Worm (Caenorhabditis elegans) whole organism, L3 larva: ENCODE measurements around the gene idhg-1.

Experiments used
- ZK546.5 ChIP-seq: sonication (generic microtip); optimal IDR thresholded peaks from 2 replicates; lab custom pipeline; 2017; ENCODE audit warnings: missing biosample characterization, missing genetic modification characterization
- aly-2 ChIP-seq: fragments of 150-350 bp; optimal IDR thresholded peaks from 2 replicates; lab custom pipeline; 2014; ENCODE audit warnings: missing biosample characterization, missing genetic modification characterization
- ceh-16 ChIP-seq: sonication (generic microtip); optimal IDR thresholded peaks from 2 replicates; lab custom pipeline; 2017; ENCODE audit warnings: missing biosample characterization, missing genetic modification characterization
- ceh-82 ChIP-seq: fragments of 150-350 bp; optimal IDR thresholded peaks from 2 replicates; lab custom pipeline; 2014; ENCODE audit warnings: missing biosample characterization, missing genetic modification characterization
- ceh-9 ChIP-seq: sonication (generic microtip); optimal IDR thresholded peaks from 2 replicates; lab custom pipeline; 2018; ENCODE audit warnings: missing biosample characterization, missing genetic modification characterization
- egl-27 ChIP-seq: sonication (generic microtip); optimal IDR thresholded peaks from 4 replicates; lab custom pipeline; 2017; ENCODE audit warnings: missing biosample characterization, missing genetic modification reagents, missing genetic modification characterization
- egl-5 ChIP-seq: fragments of 150-350 bp; optimal IDR thresholded peaks from 2 replicates; lab custom pipeline; 2017; ENCODE audit warnings: missing biosample characterization, missing genetic modification reagents, missing genetic modification characterization, inconsistent platforms
- elt-1 ChIP-seq: fragments of 150-350 bp; optimal IDR thresholded peaks from 2 replicates; lab custom pipeline; 2014; ENCODE audit warnings: missing biosample characterization, missing genetic modification characterization
- elt-2 ChIP-seq: sonication (generic microtip); optimal IDR thresholded peaks from 2 replicates; lab custom pipeline; 2016; ENCODE audit warnings: missing genetic modification reagents, mild to moderate bottlenecking, missing genetic modification characterization, missing compliant biosample characterization
- eor-1 ChIP-seq, 2 experiments: fragments of 150-350 bp; optimal IDR thresholded peaks; 2 replicates each; lab custom pipeline; 2014 to 2018; ENCODE audit warnings: missing biosample characterization in 2 of 2, missing genetic modification characterization in 2 of 2
- fkh-10 ChIP-seq: sonication (generic microtip); optimal IDR thresholded peaks from 2 replicates; lab custom pipeline; 2017; ENCODE audit warnings: missing biosample characterization, missing genetic modification reagents, missing genetic modification characterization
- fkh-2 ChIP-seq: fragments of 150-350 bp; optimal IDR thresholded peaks from 2 replicates; lab custom pipeline; 2014; ENCODE audit warnings: missing biosample characterization, missing genetic modification reagents, missing genetic modification characterization
- hmg-11 ChIP-seq: sonication (generic microtip); optimal IDR thresholded peaks from 2 replicates; lab custom pipeline; 2016; ENCODE audit warnings: missing genetic modification characterization, missing compliant biosample characterization
- jun-1 ChIP-seq: fragments of 150-350 bp; optimal IDR thresholded peaks from 2 replicates; lab custom pipeline; 2014; ENCODE audit warnings: missing biosample characterization, missing genetic modification reagents, missing genetic modification characterization
- lin-15B ChIP-seq: fragments of 150-350 bp; optimal IDR thresholded peaks from 2 replicates; lab custom pipeline; 2014; ENCODE audit warnings: missing biosample characterization, missing genetic modification characterization
- mml-1 ChIP-seq: fragments of 150-350 bp; sonication (generic microtip); optimal IDR thresholded peaks from 3 replicates; lab custom pipeline; 2014; ENCODE audit warnings: missing biosample characterization, missing genetic modification characterization
- nfya-1 ChIP-seq: sonication (generic microtip); optimal IDR thresholded peaks from 2 replicates; lab custom pipeline; 2017; ENCODE audit warnings: missing genetic modification characterization, mild to moderate bottlenecking, missing compliant biosample characterization, antibody characterized with exemption, moderate library complexity; ENCODE audit not compliant: insufficient read depth
- nhr-11 ChIP-seq: fragments of 150-350 bp; optimal IDR thresholded peaks from 2 replicates; lab custom pipeline; 2014; ENCODE audit warnings: missing biosample characterization, missing genetic modification characterization
- nhr-12 ChIP-seq: fragments of 150-350 bp; optimal IDR thresholded peaks from 2 replicates; lab custom pipeline; 2014; ENCODE audit warnings: missing biosample characterization, missing genetic modification characterization
- nhr-23 ChIP-seq: fragments of 150-350 bp; optimal IDR thresholded peaks from 2 replicates; lab custom pipeline; 2014; ENCODE audit warnings: missing biosample characterization, missing genetic modification reagents, missing genetic modification characterization
- nhr-237 ChIP-seq: fragments of 150-350 bp; optimal IDR thresholded peaks from 2 replicates; lab custom pipeline; 2014; ENCODE audit warnings: missing biosample characterization, missing genetic modification characterization
- nhr-25 ChIP-seq: sonication (generic microtip); optimal IDR thresholded peaks from 2 replicates; lab custom pipeline; 2017; ENCODE audit warnings: missing biosample characterization, missing genetic modification characterization
- nhr-43 ChIP-seq: sonication (generic microtip); optimal IDR thresholded peaks from 2 replicates; lab custom pipeline; 2016; ENCODE audit warnings: mild to moderate bottlenecking, missing genetic modification characterization, missing compliant biosample characterization; ENCODE audit not compliant: poor library complexity, severe bottlenecking
- nhr-67 ChIP-seq: fragments of 150-350 bp; optimal IDR thresholded peaks from 2 replicates; lab custom pipeline; 2014; ENCODE audit warnings: missing biosample characterization, missing genetic modification characterization
- nhr-76 ChIP-seq: fragments of 150-350 bp; sonication (generic microtip); optimal IDR thresholded peaks from 5 replicates; lab custom pipeline; 2014; ENCODE audit warnings: missing biosample characterization, missing genetic modification characterization
- nhr-77 ChIP-seq: fragments of 150-350 bp; optimal IDR thresholded peaks from 2 replicates; lab custom pipeline; 2014; ENCODE audit warnings: missing biosample characterization, missing genetic modification characterization
- pha-4 ChIP-seq: fragments of 150-350 bp; optimal IDR thresholded peaks from 2 replicates; lab custom pipeline; 2014; ENCODE audit warnings: missing biosample characterization, missing genetic modification reagents, missing genetic modification characterization
- pqm-1 ChIP-seq: fragments of 150-350 bp; optimal IDR thresholded peaks from 2 replicates; lab custom pipeline; 2017; ENCODE audit warnings: missing biosample characterization, missing genetic modification characterization, inconsistent platforms
- sea-2 ChIP-seq: fragments of 150-350 bp; sonication (generic microtip); optimal IDR thresholded peaks from 4 replicates; lab custom pipeline; 2014; ENCODE audit warnings: missing biosample characterization, missing genetic modification reagents, missing genetic modification characterization
- skn-1 ChIP-seq: fragments of 150-350 bp; optimal IDR thresholded peaks from 2 replicates; lab custom pipeline; 2014; ENCODE audit warnings: missing biosample characterization, missing genetic modification characterization
- snpc-4 ChIP-seq: fragments of 150-350 bp; optimal IDR thresholded peaks from 2 replicates; lab custom pipeline; 2014; ENCODE audit warnings: missing biosample characterization, missing genetic modification characterization
- tbx-2 ChIP-seq: sonication (generic microtip); optimal IDR thresholded peaks from 2 replicates; lab custom pipeline; 2016; ENCODE audit warnings: mild to moderate bottlenecking, missing genetic modification characterization, missing compliant biosample characterization
- unc-62 ChIP-seq: fragments of 150-350 bp; sonication (generic microtip); optimal IDR thresholded peaks from 4 replicates; lab custom pipeline; 2014; ENCODE audit warnings: missing biosample characterization, missing genetic modification reagents, missing genetic modification characterization
- zag-1 ChIP-seq: fragments of 150-350 bp; optimal IDR thresholded peaks from 2 replicates; lab custom pipeline; 2014; ENCODE audit warnings: missing biosample characterization, missing genetic modification characterization
- ztf-11 ChIP-seq: fragments of 150-350 bp; optimal IDR thresholded peaks from 2 replicates; lab custom pipeline; 2014; ENCODE audit warnings: missing biosample characterization, missing genetic modification characterization
- ztf-4 ChIP-seq: fragments of 150-350 bp; optimal IDR thresholded peaks from 2 replicates; lab custom pipeline; 2014; ENCODE audit warnings: missing biosample characterization, missing genetic modification characterization

The idhg-1 gene

DNA sequence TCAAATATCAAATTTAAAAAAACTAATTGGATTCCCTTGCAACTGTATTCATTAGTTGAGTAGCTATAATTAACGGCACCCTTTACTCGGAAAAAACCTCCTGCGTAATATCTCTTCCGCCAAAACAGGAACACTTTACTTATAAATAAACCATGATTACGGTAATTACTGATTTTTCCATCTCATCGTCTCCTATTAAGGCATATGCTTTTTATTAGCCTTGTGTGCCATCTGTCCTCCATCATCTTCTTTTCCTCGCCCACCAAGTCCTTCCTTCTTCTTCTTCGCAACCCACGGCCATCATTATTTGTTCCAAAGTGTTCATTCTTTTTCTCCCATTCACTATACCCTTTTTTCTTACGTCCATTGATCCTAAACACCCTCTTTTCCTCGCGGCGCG, 49.2 kb upstream of the idhg-1 start:
- TF ChIP-seq ceh-9 (tag; lab: Kevin White, UChicago), result no peak
- TF ChIP-seq mml-1 (tag; lab: Kevin White, UChicago), result no peak
- TF ChIP-seq hmg-11 (tag; lab: Kevin White, UChicago), result no peak
- TF ChIP-seq pqm-1 (tag; lab: Kevin White, UChicago), result no peak
- TF ChIP-seq nhr-23, result no peak
- no peak for TF ChIP-seq fkh-2 (tag; lab: Kevin White, UChicago)
- TF ChIP-seq ztf-11 (tag; lab: Kevin White, UChicago), result no peak
- TF ChIP-seq snpc-4 (tag; lab: Kevin White, UChicago), result no peak
- TF ChIP-seq nhr-77 (tag; lab: Kevin White, UChicago), result no peak
- no peak for TF ChIP-seq sea-2 (GFP tag; lab: Kevin White, UChicago)
- TF ChIP-seq pha-4 (tag; lab: Kevin White, UChicago), result no peak
- TF ChIP-seq ceh-82, result no peak
- no peak for TF ChIP-seq nfya-1 (tag; lab: Kevin White, UChicago)
- no peak for TF ChIP-seq nhr-12 (tag; lab: Kevin White, UChicago)
- TF ChIP-seq ceh-16 (tag; lab: Kevin White, UChicago), result no peak
- TF ChIP-seq zag-1 (tag; lab: Kevin White, UChicago), result no peak

DNA sequence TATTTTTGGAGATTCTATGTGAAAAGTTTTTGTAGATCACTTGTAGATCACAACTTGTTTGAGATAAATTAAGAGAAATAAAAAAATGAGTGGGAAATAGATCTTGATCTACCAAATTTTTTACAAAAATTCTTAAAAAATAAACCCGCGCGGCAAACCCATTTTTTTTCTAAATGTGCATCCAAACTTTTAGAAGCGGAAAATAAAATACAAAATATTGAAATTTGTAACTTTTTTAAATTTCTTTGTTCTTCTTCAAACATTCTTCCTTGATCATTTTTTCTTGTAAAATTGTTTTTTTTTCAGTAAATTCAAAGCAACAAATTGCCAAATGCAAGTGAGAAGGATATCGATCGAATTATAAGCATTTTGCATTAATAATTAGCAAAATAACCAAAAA, 48.5 kb upstream of the idhg-1 start, which contains the start of gene cdh-4:
TSS of gene cdh-4 (plus strand) at position 301 of the 400 bp plus-strand sequence.
- TF ChIP-seq lin-15B (tag; lab: Kevin White, UChicago) (no peak), tbx-2 (tag; lab: Kevin White, UChicago) (no peak), fkh-2 (tag; lab: Kevin White, UChicago) (no peak), nhr-67 (tag; lab: Kevin White, UChicago) (no peak), nhr-25 (tag; lab: Kevin White, UChicago) (no peak), ztf-11 (tag; lab: Kevin White, UChicago) (no peak), aly-2 (tag; lab: Kevin White, UChicago) (no peak), nhr-77 (tag; lab: Kevin White, UChicago) (no peak), eor-1 (tag; optimal IDR thresholded peaks at IDR 0.05; lab: Kevin White, UChicago) (no peak), egl-27 (tag; lab: Kevin White, UChicago) (no peak), fkh-10 (GFP tag; lab: Kevin White, UChicago) (no peak)

DNA sequence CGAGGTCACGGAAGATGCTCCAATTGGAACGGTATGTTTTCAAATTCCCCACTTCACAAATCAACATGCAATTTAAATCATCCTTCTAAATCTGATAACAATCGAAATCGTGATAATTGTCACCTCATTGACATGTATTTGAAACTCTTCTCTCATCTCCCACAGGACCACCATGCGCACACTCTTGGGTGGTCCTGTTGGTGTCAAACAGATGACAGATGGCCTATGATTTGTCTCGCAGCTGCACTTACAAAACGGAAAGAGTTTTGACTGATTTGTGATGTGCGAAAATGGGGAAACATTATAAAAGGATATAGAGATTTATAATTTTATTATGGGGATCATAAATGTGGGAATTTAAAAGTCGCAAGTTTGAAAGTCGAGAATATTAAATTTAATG, 45.2 kb upstream of the idhg-1 start:
- no peak for TF ChIP-seq ZK546.5 (tag; lab: Kevin White, UChicago)
- TF ChIP-seq skn-1 (tag; lab: Kevin White, UChicago), result no peak
- no peak for TF ChIP-seq nhr-25 (tag; lab: Kevin White, UChicago)
- TF ChIP-seq egl-5 (tag; lab: Kevin White, UChicago), result no peak
- no peak for TF ChIP-seq zag-1 (tag; lab: Kevin White, UChicago)
- no peak for TF ChIP-seq nhr-12 (tag; lab: Kevin White, UChicago)
- TF ChIP-seq ceh-82, result no peak
- TF ChIP-seq ceh-16 (tag; lab: Kevin White, UChicago), result no peak
- no peak for TF ChIP-seq jun-1 (tag; lab: Kevin White, UChicago)
- no peak for TF ChIP-seq eor-1 (tag; optimal IDR thresholded peaks at IDR 0.05; lab: Kevin White, UChicago)
- TF ChIP-seq unc-62 (GFP tag; lab: Kevin White, UChicago), result no peak
- TF ChIP-seq nhr-11, result no peak
- no peak for TF ChIP-seq fkh-2 (tag; lab: Kevin White, UChicago)

DNA sequence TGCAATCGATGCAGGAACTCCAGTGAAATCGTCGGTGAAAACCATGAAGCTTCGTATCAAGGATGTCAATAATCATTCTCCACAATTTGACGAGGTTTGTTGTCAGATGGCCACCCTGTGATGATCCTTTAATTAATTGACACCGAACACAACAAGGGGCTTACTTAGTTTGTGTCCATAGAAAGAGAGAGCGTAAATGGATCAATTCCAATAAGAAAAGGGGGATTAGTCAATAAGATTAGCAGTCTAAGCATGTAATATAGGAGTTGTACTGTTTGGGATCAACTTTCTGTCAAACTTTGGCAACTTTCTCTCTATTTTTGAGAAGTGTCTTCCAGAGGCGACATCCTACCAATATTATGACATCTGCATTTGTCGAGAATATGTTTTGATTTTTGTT, 44.5 kb upstream of the idhg-1 start:
- TF ChIP-seq ztf-11 (tag; lab: Kevin White, UChicago) (no peak), ceh-16 (tag; lab: Kevin White, UChicago) (no peak), hmg-11 (tag; lab: Kevin White, UChicago) (no peak), elt-1 (tag; lab: Kevin White, UChicago) (no peak), nhr-67 (tag; lab: Kevin White, UChicago) (no peak), unc-62 (GFP tag; lab: Kevin White, UChicago) (no peak), mml-1 (tag; lab: Kevin White, UChicago) (no peak), fkh-10 (GFP tag; lab: Kevin White, UChicago) (no peak), ztf-4 (tag; lab: Kevin White, UChicago) (no peak), eor-1 (tag; optimal IDR thresholded peaks at IDR 0.05; lab: Kevin White, UChicago) (no peak), lin-15B (tag; lab: Kevin White, UChicago) (no peak), nhr-237 (tag; lab: Kevin White, UChicago) (no peak), tbx-2 (tag; lab: Kevin White, UChicago) (no peak), nhr-12 (tag; lab: Kevin White, UChicago) (no peak), zag-1 (tag; lab: Kevin White, UChicago) (no peak), nhr-76 (tag; lab: Kevin White, UChicago) (no peak), elt-2 (tag; lab: Kevin White, UChicago) (no peak), nhr-43 (tag; lab: Kevin White, UChicago) (no peak)
